Worm (Caenorhabditis elegans) whole organism, young adult: Measurements from ENCODE around the gene F43G6.10.
A peak's percentile ranks its signal among the peaks of the same experiment; 100 is the strongest.

Experiments
- B0019.2 ChIP-seq: fragments of 200-800 bp; sonication (Bioruptor generic); conservative IDR thresholded peaks from 2 replicates; pipeline ENCODE4 v1.3.6; 2022; ENCODE audit warnings: missing genetic modification reagents, missing genetic modification characterization, missing compliant biosample characterization
- B0035.1 ChIP-seq: sonication (generic microtip); optimal IDR thresholded peaks from 2 replicates; lab custom pipeline; 2016; ENCODE audit warnings: missing genetic modification characterization, mild to moderate bottlenecking, missing compliant biosample characterization, missing genotype, missing genetic modification reagents
- B0261.1 ChIP-seq: sonication (generic microtip); optimal IDR thresholded peaks from 2 replicates; lab custom pipeline; 2016; ENCODE audit warnings: mild to moderate bottlenecking, missing genetic modification characterization, moderate library complexity, missing compliant biosample characterization
- B0336.3 ChIP-seq: fragments of 200-800 bp; sonication (Bioruptor generic); IDR thresholded peaks from 2 replicates; pipeline ENCODE4 v1.3.6; 2022; ENCODE audit warnings: missing genetic modification characterization, missing compliant biosample characterization
- F10E7.11 ChIP-seq: sonication (generic microtip); optimal IDR thresholded peaks from 2 replicates; lab custom pipeline; 2017; ENCODE audit warnings: mild to moderate bottlenecking, missing genetic modification characterization, moderate library complexity, missing compliant biosample characterization
- F23B12.7 ChIP-seq: sonication (generic microtip); optimal IDR thresholded peaks from 2 replicates; lab custom pipeline; 2017; ENCODE audit warnings: missing genetic modification characterization, mild to moderate bottlenecking, missing compliant biosample characterization, antibody characterized with exemption, moderate library complexity; ENCODE audit not compliant: insufficient read depth
- F37B4.10 ChIP-seq: fragments of 200-800 bp; sonication (Bioruptor generic); IDR thresholded peaks from 2 replicates; pipeline ENCODE4 v1.3.6; 2022; ENCODE audit warnings: missing genetic modification characterization, missing compliant biosample characterization
- F49E8.2 ChIP-seq: sonication (generic microtip); optimal IDR thresholded peaks from 3 replicates; lab custom pipeline; 2017; ENCODE audit warnings: missing genetic modification characterization, mild to moderate bottlenecking, missing compliant biosample characterization, antibody characterized with exemption, moderate library complexity; ENCODE audit not compliant: insufficient read depth
- F57C9.4 ChIP-seq: sonication (generic microtip); optimal IDR thresholded peaks from 2 replicates; lab custom pipeline; 2017; ENCODE audit warnings: mild to moderate bottlenecking, missing genetic modification characterization, missing compliant biosample characterization
- K11D2.4 ChIP-seq: fragments of 200-800 bp; sonication (Bioruptor generic); IDR thresholded peaks from 2 replicates; pipeline ENCODE4 v1.3.6; 2022; ENCODE audit warnings: missing genetic modification reagents, missing genetic modification characterization, missing compliant biosample characterization
- Y53G8AR.9 ChIP-seq: fragments of 200-800 bp; sonication (Bioruptor generic); conservative IDR thresholded peaks from 2 replicates; pipeline ENCODE4 v1.3.6; 2022; ENCODE audit warnings: missing genetic modification reagents, missing genetic modification characterization, missing compliant biosample characterization
- Y67H2A.10 ChIP-seq: fragments of 200-800 bp; sonication (Bioruptor generic); conservative IDR thresholded peaks from 2 replicates; pipeline ENCODE4 v1.3.6; 2022; ENCODE audit warnings: missing genetic modification reagents, missing genetic modification characterization, missing compliant biosample characterization
- ZK185.1 ChIP-seq: sonication (generic microtip); optimal IDR thresholded peaks from 2 replicates; lab custom pipeline; 2016; ENCODE audit warnings: mild to moderate bottlenecking, missing genetic modification characterization, missing compliant biosample characterization; ENCODE audit not compliant: poor library complexity, severe bottlenecking
- atf-7 ChIP-seq: sonication (generic microtip); optimal IDR thresholded peaks from 2 replicates; lab custom pipeline; 2017; ENCODE audit warnings: mild to moderate bottlenecking, missing genetic modification characterization, missing compliant biosample characterization
- attf-3 ChIP-seq: fragments of 200-800 bp; sonication (Bioruptor generic); conservative IDR thresholded peaks from 2 replicates; pipeline ENCODE4 v1.3.6; 2022; ENCODE audit warnings: missing genetic modification reagents, missing genetic modification characterization, missing compliant biosample characterization
- cebp-1 ChIP-seq, 2 experiments: fragments of 200-800 bp in 1 of 2; sonication (Bioruptor generic) in 1 of 2; sonication (generic microtip) in 1 of 2; IDR thresholded peaks in 1 of 2; optimal IDR thresholded peaks in 1 of 2; 2 replicates each; pipeline versions ENCODE4 v1.3.6 to Lab custom; 2017 to 2022; ENCODE audit warnings: missing compliant biosample characterization in 2 of 2, missing genetic modification characterization in 2 of 2, mild to moderate bottlenecking in 1 of 2, missing genetic modification reagents in 1 of 2, moderate library complexity in 1 of 2
- cebp-2 ChIP-seq: fragments of 200-800 bp; sonication (Bioruptor generic); IDR thresholded peaks from 2 replicates; pipeline ENCODE4 v1.3.6; 2022; ENCODE audit warnings: missing genetic modification characterization, missing compliant biosample characterization
- ceh-100 ChIP-seq: fragments of 200-800 bp; sonication (Bioruptor generic); IDR thresholded peaks from 2 replicates; pipeline ENCODE4 v1.3.6; 2022; ENCODE audit warnings: missing genetic modification reagents, missing genetic modification characterization, missing compliant biosample characterization
- ceh-27 ChIP-seq: fragments of 200-800 bp; sonication (Bioruptor generic); optimal IDR thresholded peaks from 2 replicates; lab custom pipeline; 2018; ENCODE audit warnings: mild to moderate bottlenecking, missing genetic modification characterization, moderate library complexity, missing compliant biosample characterization
- chd-7 ChIP-seq: sonication (generic microtip); optimal IDR thresholded peaks from 2 replicates; lab custom pipeline; 2016; ENCODE audit warnings: mild to moderate bottlenecking, missing genetic modification characterization, moderate library complexity, missing compliant biosample characterization
- dox-1 ChIP-seq: fragments of 200-800 bp; sonication (Bioruptor generic); IDR thresholded peaks from 2 replicates; pipeline ENCODE4 v1.3.6; 2022; ENCODE audit warnings: missing genetic modification reagents, missing genetic modification characterization, missing compliant biosample characterization
- egrh-3 ChIP-seq: fragments of 200-800 bp; sonication (Bioruptor generic); IDR thresholded peaks from 2 replicates; pipeline ENCODE4 v1.3.6; 2022; ENCODE audit warnings: missing genetic modification reagents, missing genetic modification characterization, missing compliant biosample characterization
- hrde-1 ChIP-seq: sonication (generic microtip); optimal IDR thresholded peaks from 2 replicates; lab custom pipeline; 2016; ENCODE audit warnings: missing genetic modification characterization, mild to moderate bottlenecking, missing compliant biosample characterization, moderate library complexity, missing genotype, missing genetic modification reagents, borderline replicate concordance
- hsf-1 ChIP-seq: fragments of 200-800 bp; sonication (Bioruptor generic); IDR thresholded peaks from 2 replicates; pipeline ENCODE4 v1.3.6; 2022; ENCODE audit warnings: missing genetic modification reagents, missing genetic modification characterization, missing compliant biosample characterization
- lag-1 ChIP-seq: fragments of 200-800 bp; sonication (Bioruptor generic); IDR thresholded peaks from 2 replicates; pipeline ENCODE4 v1.3.6; 2022; ENCODE audit warnings: missing genetic modification reagents, missing genetic modification characterization, missing compliant biosample characterization
- lin-35 ChIP-seq, 3 experiments: fragments of 150-350 bp in 2 of 3; sonication (generic microtip) in 1 of 3; optimal IDR thresholded peaks; 2 replicates each; lab custom pipeline; 2014 to 2018; ENCODE audit warnings: missing biosample characterization in 3 of 3, missing genetic modification characterization in 3 of 3, missing genetic modification reagents in 3 of 3
- lin-40 ChIP-seq: sonication (generic microtip); optimal IDR thresholded peaks from 2 replicates; lab custom pipeline; 2016; ENCODE audit warnings: missing genetic modification characterization, mild to moderate bottlenecking, missing compliant biosample characterization, missing genotype, missing genetic modification reagents
- lin-54 ChIP-seq: fragments of 200-800 bp; sonication (Bioruptor generic); optimal IDR thresholded peaks from 2 replicates; lab custom pipeline; 2018; ENCODE audit warnings: mild to moderate bottlenecking, missing genetic modification characterization, missing compliant biosample characterization
- lsl-1 ChIP-seq: fragments of 200-800 bp; sonication (Bioruptor generic); optimal IDR thresholded peaks from 2 replicates; lab custom pipeline; 2018; ENCODE audit warnings: mild to moderate bottlenecking, missing genetic modification characterization, moderate library complexity, missing compliant biosample characterization
- madf-10 ChIP-seq: sonication (generic microtip); optimal IDR thresholded peaks from 2 replicates; lab custom pipeline; 2016; ENCODE audit warnings: mild to moderate bottlenecking, missing genetic modification characterization, missing compliant biosample characterization
- nfya-2 ChIP-seq: fragments of 200-800 bp; sonication (Bioruptor generic); IDR thresholded peaks from 2 replicates; pipeline ENCODE4 v1.3.6; 2022; ENCODE audit warnings: missing genetic modification reagents, missing genetic modification characterization, missing compliant biosample characterization
- nhr-179 ChIP-seq: sonication (generic microtip); optimal IDR thresholded peaks from 2 replicates; lab custom pipeline; 2016; ENCODE audit warnings: mild to moderate bottlenecking, missing genetic modification characterization, missing compliant biosample characterization
- nhr-90 ChIP-seq: sonication (generic microtip); optimal IDR thresholded peaks from 2 replicates; lab custom pipeline; 2016; ENCODE audit warnings: missing genotype, mild to moderate bottlenecking, missing genetic modification characterization, missing compliant biosample characterization
- rcor-1 ChIP-seq: fragments of 200-800 bp; sonication (Bioruptor generic); IDR thresholded peaks from 2 replicates; pipeline ENCODE4 v1.3.6; 2022; ENCODE audit warnings: missing genetic modification reagents, missing genetic modification characterization, missing compliant biosample characterization
- snpc-3.4 ChIP-seq: sonication (generic microtip); optimal IDR thresholded peaks from 2 replicates; lab custom pipeline; 2017; ENCODE audit warnings: missing genetic modification characterization, mild to moderate bottlenecking, missing compliant biosample characterization, antibody characterized with exemption, moderate library complexity, missing genotype, missing genetic modification reagents
- tbx-9 ChIP-seq: sonication (generic microtip); optimal IDR thresholded peaks from 2 replicates; lab custom pipeline; 2016; ENCODE audit warnings: borderline replicate concordance, missing genetic modification characterization, inconsistent platforms, missing compliant biosample characterization
- tlf-1 ChIP-seq: fragments of 200-800 bp; sonication (Bioruptor generic); optimal IDR thresholded peaks from 2 replicates; lab custom pipeline; 2018; ENCODE audit warnings: mild to moderate bottlenecking, missing genetic modification characterization, missing compliant biosample characterization
- ztf-18 ChIP-seq: sonication (generic microtip); optimal IDR thresholded peaks from 2 replicates; lab custom pipeline; 2016; ENCODE audit warnings: missing genotype, mild to moderate bottlenecking, missing genetic modification characterization, missing compliant biosample characterization
- ztf-25 ChIP-seq: fragments of 200-800 bp; sonication (Bioruptor generic); IDR thresholded peaks from 2 replicates; pipeline ENCODE4 v1.3.6; 2022; ENCODE audit warnings: missing genetic modification reagents, missing genetic modification characterization, missing compliant biosample characterization
- ztf-26 ChIP-seq: sonication (generic microtip); optimal IDR thresholded peaks from 2 replicates; lab custom pipeline; 2017; ENCODE audit warnings: missing genetic modification characterization, missing compliant biosample characterization
- ztf-3 ChIP-seq: fragments of 200-800 bp; sonication (Bioruptor generic); optimal IDR thresholded peaks from 2 replicates; lab custom pipeline; 2018; ENCODE audit warnings: mild to moderate bottlenecking, missing genetic modification characterization, missing compliant biosample characterization

Gene F43G6.10

ce11 chrII:11849572-11849971, 40.4 kb downstream of the F43G6.10 start:
- TF ChIP-seq lin-54 (GFP tag; lab: Kevin White, UChicago) (no peak), K11D2.4 (GFP tag; lab: Robert Waterston, UW) (no peak), lsl-1 (GFP tag; lab: Kevin White, UChicago) (no peak), cebp-1 (GFP tag; IDR thresholded peaks at IDR 0.05; lab: Robert Waterston, UW) (no peak), cebp-1 (tag; optimal IDR thresholded peaks at IDR 0.05; lab: Kevin White, UChicago) (no peak), ZK185.1 (tag; lab: Kevin White, UChicago) (no peak), madf-10 (tag; lab: Kevin White, UChicago) (no peak), Y67H2A.10 (GFP tag; lab: Robert Waterston, UW) (no peak), ztf-26 (tag; lab: Kevin White, UChicago) (no peak), ceh-100 (GFP tag; lab: Robert Waterston, UW) (no peak), F10E7.11 (tag; lab: Kevin White, UChicago) (no peak), chd-7 (tag; lab: Kevin White, UChicago) (no peak), hrde-1 (tag; lab: Kevin White, UChicago) (no peak), tbx-9 (tag; lab: Kevin White, UChicago) (no peak)
- TF ChIP-seq, all 124 proteins: peak for 0

ce11 chrII:11852191-11852901, 43.2 kb downstream of the F43G6.10 start:
- TF ChIP-seq lin-40 (tag; lab: Kevin White, UChicago) (peak; percentile 16), nhr-90 (tag; lab: Kevin White, UChicago) (no peak)

- TF ChIP-seq F37B4.10 (GFP tag; lab: Robert Waterston, UW), result no peak
- TF ChIP-seq hsf-1 (GFP tag; lab: Robert Waterston, UW), result no peak
- TF ChIP-seq rcor-1, result no peak
- no peak for TF ChIP-seq ztf-18
- no peak for TF ChIP-seq lag-1 (GFP tag; lab: Robert Waterston, UW)
- no peak for TF ChIP-seq ztf-25 (GFP tag; lab: Robert Waterston, UW)
- TF ChIP-seq tbx-9 (tag; lab: Kevin White, UChicago), result no peak
- TF ChIP-seq cebp-2, result no peak
- no peak for TF ChIP-seq nfya-2
- no peak for TF ChIP-seq B0261.1
- no peak for TF ChIP-seq atf-7
- no peak for TF ChIP-seq B0035.1 (tag; lab: Kevin White, UChicago)
- no peak for TF ChIP-seq nhr-179
- no peak for TF ChIP-seq F57C9.4 (tag; lab: Kevin White, UChicago)
- no peak for TF ChIP-seq attf-3 (GFP tag; lab: Robert Waterston, UW)
These were observed 44.0 kb downstream of the F43G6.10 start for ce11 chrII:11853108-11853507.

ce11 chrII:11854749-11855148, 45.6 kb downstream of the F43G6.10 start:
- TF ChIP-seq lin-35 (GFP tag; optimal IDR thresholded peaks at IDR 0.05; lab: Kevin White, UChicago), result no peak
- TF ChIP-seq F49E8.2 (tag; lab: Kevin White, UChicago), result no peak
- no peak for TF ChIP-seq ztf-26 (tag; lab: Kevin White, UChicago)
- no peak for TF ChIP-seq B0019.2 (GFP tag; lab: Robert Waterston, UW)
- TF ChIP-seq ztf-3 (GFP tag; lab: Kevin White, UChicago), result no peak
- TF ChIP-seq snpc-3.4, result no peak
- TF ChIP-seq B0336.3 (GFP tag; lab: Robert Waterston, UW), result no peak
- no peak for TF ChIP-seq F37B4.10 (GFP tag; lab: Robert Waterston, UW)
- TF ChIP-seq egrh-3 (GFP tag; lab: Robert Waterston, UW), result no peak
- TF ChIP-seq lsl-1 (GFP tag; lab: Kevin White, UChicago), result no peak
- no peak for TF ChIP-seq F23B12.7 (tag; lab: Kevin White, UChicago)
- TF ChIP-seq tlf-1 (GFP tag; lab: Kevin White, UChicago), result no peak
- TF ChIP-seq Y53G8AR.9 (GFP tag; lab: Robert Waterston, UW), result no peak
- TF ChIP-seq dox-1 (GFP tag; lab: Robert Waterston, UW), result no peak
- TF ChIP-seq ceh-27 (GFP tag; lab: Kevin White, UChicago), result no peak
- TF ChIP-seq, all 124 proteins: peak for 0
